Worm (Caenorhabditis elegans) whole organism, midembryonic: Measurements from ENCODE around the gene srsx-1.

ENCODE experiments used
- flt-1 ChIP-seq: fragments of 200-800 bp; sonication (Bioruptor generic); IDR thresholded peaks from 2 replicates; pipeline ENCODE4 v1.3.6; 2022; ENCODE audit warnings: missing genetic modification characterization, missing compliant biosample characterization
- klf-2 ChIP-seq: fragments of 200-800 bp; sonication (Bioruptor generic); conservative IDR thresholded peaks from 2 replicates; pipeline ENCODE4 v1.3.6; 2022; ENCODE audit warnings: missing genetic modification reagents, missing genetic modification characterization, missing compliant biosample characterization
- med-1 ChIP-seq: sonication (generic microtip); optimal IDR thresholded peaks from 2 replicates; lab custom pipeline; 2017; ENCODE audit warnings: missing genetic modification characterization, mild to moderate bottlenecking, missing compliant biosample characterization, antibody characterized with exemption, missing genetic modification reagents; ENCODE audit not compliant: insufficient read depth
- ref-1 ChIP-seq: fragments of 200-800 bp; sonication (Bioruptor generic); conservative IDR thresholded peaks from 2 replicates; pipeline ENCODE4 v1.3.6; 2022; ENCODE audit warnings: missing genetic modification reagents, missing genetic modification characterization, missing compliant biosample characterization
- tab-1 ChIP-seq: fragments of 200-800 bp; sonication (Bioruptor generic); IDR thresholded peaks from 2 replicates; pipeline ENCODE4 v1.3.6; 2022; ENCODE audit warnings: missing genetic modification characterization, missing compliant biosample characterization
- ztf-29 ChIP-seq: fragments of 200-800 bp; sonication (Bioruptor generic); IDR thresholded peaks from 2 replicates; pipeline ENCODE4 v1.3.6; 2022; ENCODE audit warnings: missing genetic modification reagents, missing genetic modification characterization, missing compliant biosample characterization

ce11 chrV:17206469-17206868 is 28.6 kb upstream of the srsx-1 start:
- no peak for TF ChIP-seq ztf-29 (GFP tag; lab: Robert Waterston, UW)
- TF ChIP-seq med-1 (GFP tag; lab: Kevin White, UChicago): no peak
- TF ChIP-seq klf-2: no peak
- TF ChIP-seq flt-1 (GFP tag; lab: Robert Waterston, UW): no peak
- no peak for TF ChIP-seq tab-1 (GFP tag; lab: Robert Waterston, UW)
- no peak for TF ChIP-seq ref-1 (GFP tag; lab: Robert Waterston, UW)
